Worm (Caenorhabditis elegans) whole organism, L1 larva: ENCODE measurements around the gene smk-1.
A peak's percentile ranks its signal among the peaks of the same experiment; 100 is the strongest.
"Not testable (repeated sequence)": the region's sequence is repeated elsewhere in the genome, so short reads cannot be mapped to it uniquely, and the experiment has no call there.

Experiments used
- C16A3.4 ChIP-seq: fragments of 150-350 bp; optimal IDR thresholded peaks from 2 replicates; lab custom pipeline; 2014; ENCODE audit warnings: missing biosample characterization, missing genetic modification characterization
- C34B4.2 ChIP-seq: sonication (generic microtip); optimal IDR thresholded peaks from 2 replicates; lab custom pipeline; 2017; ENCODE audit warnings: mild to moderate bottlenecking, missing genetic modification characterization, missing compliant biosample characterization
- ceh-82 ChIP-seq, 3 experiments: fragments of 150-350 bp in 1 of 3; sonication (generic microtip) in 2 of 3; optimal IDR thresholded peaks; 2 replicates each; lab custom pipeline; 2014 to 2017; ENCODE audit warnings: missing biosample characterization in 3 of 3, missing genetic modification characterization in 3 of 3
- ceh-88 ChIP-seq: fragments of 200-800 bp; sonication (Bioruptor generic); IDR thresholded peaks from 2 replicates; pipeline ENCODE4 v1.3.6; 2022; ENCODE audit warnings: missing genetic modification characterization, missing compliant biosample characterization
- ceh-90 ChIP-seq: sonication (generic microtip); optimal IDR thresholded peaks from 2 replicates; lab custom pipeline; 2016; ENCODE audit warnings: missing genetic modification characterization, missing compliant biosample characterization
- dsc-1 ChIP-seq: sonication (generic microtip); optimal IDR thresholded peaks from 2 replicates; lab custom pipeline; 2016; ENCODE audit warnings: mild to moderate bottlenecking, missing genetic modification characterization, missing compliant biosample characterization
- efl-3 ChIP-seq: fragments of 200-800 bp; sonication (Bioruptor generic); optimal IDR thresholded peaks from 2 replicates; lab custom pipeline; 2018; ENCODE audit warnings: mild to moderate bottlenecking, missing genetic modification characterization, missing compliant biosample characterization
- egl-13 ChIP-seq: sonication (generic microtip); optimal IDR thresholded peaks from 2 replicates; lab custom pipeline; 2016; ENCODE audit warnings: missing genotype, missing genetic modification reagents, missing genetic modification characterization, missing compliant biosample characterization
- fkh-10 ChIP-seq: sonication (generic microtip); optimal IDR thresholded peaks from 2 replicates; lab custom pipeline; 2017; ENCODE audit warnings: missing biosample characterization, missing genetic modification reagents, missing genetic modification characterization
- fkh-8 ChIP-seq: sonication (generic microtip); optimal IDR thresholded peaks from 2 replicates; lab custom pipeline; 2016; ENCODE audit warnings: mild to moderate bottlenecking, missing genetic modification characterization, missing compliant biosample characterization
- fos-1 ChIP-seq: fragments of 150-350 bp; optimal IDR thresholded peaks from 2 replicates; lab custom pipeline; 2014; ENCODE audit warnings: missing biosample characterization, missing genetic modification characterization
- hlh-17 ChIP-seq: fragments of 200-800 bp; sonication (Bioruptor generic); optimal IDR thresholded peaks from 2 replicates; lab custom pipeline; 2018; ENCODE audit warnings: missing genetic modification characterization, mild to moderate bottlenecking, missing compliant biosample characterization, moderate library complexity, borderline replicate concordance
- irx-1 ChIP-seq: sonication (generic microtip); optimal IDR thresholded peaks from 2 replicates; lab custom pipeline; 2016; ENCODE audit warnings: missing genetic modification characterization, missing compliant biosample characterization
- jun-1 ChIP-seq: fragments of 150-350 bp; optimal IDR thresholded peaks from 2 replicates; lab custom pipeline; 2014; ENCODE audit warnings: missing biosample characterization, missing genetic modification reagents, missing genetic modification characterization
- lin-13 ChIP-seq: fragments of 150-350 bp; optimal IDR thresholded peaks from 2 replicates; lab custom pipeline; 2014; ENCODE audit warnings: missing biosample characterization, missing genetic modification reagents, missing genetic modification characterization
- lin-14 ChIP-seq: fragments of 200-800 bp; sonication (Bioruptor generic); optimal IDR thresholded peaks from 2 replicates; lab custom pipeline; 2018; ENCODE audit warnings: mild to moderate bottlenecking, missing genetic modification characterization, moderate library complexity, missing compliant biosample characterization
- lin-15B ChIP-seq: fragments of 150-350 bp; sonication (generic microtip); optimal IDR thresholded peaks from 3 replicates; lab custom pipeline; 2014; ENCODE audit warnings: missing biosample characterization, missing genetic modification characterization
- lin-35 ChIP-seq, 2 experiments: fragments of 150-350 bp; optimal IDR thresholded peaks; 2 replicates each; lab custom pipeline; 2014; ENCODE audit warnings: missing biosample characterization in 2 of 2, missing genetic modification characterization in 2 of 2, missing genetic modification reagents in 2 of 2
- lsy-2 ChIP-seq, 2 experiments: fragments of 150-350 bp; optimal IDR thresholded peaks; 2 replicates each; lab custom pipeline; 2014; ENCODE audit warnings: missing biosample characterization in 2 of 2, missing genetic modification characterization in 2 of 2
- mab-9 ChIP-seq: fragments of 200-800 bp; sonication (Bioruptor generic); IDR thresholded peaks from 2 replicates; pipeline ENCODE4 v1.3.6; 2022; ENCODE audit warnings: missing genetic modification reagents, missing genetic modification characterization, missing compliant biosample characterization
- mdl-1 ChIP-seq, 2 experiments: fragments of 150-350 bp; optimal IDR thresholded peaks; 2 replicates each; lab custom pipeline; 2014 to 2017; ENCODE audit warnings: missing biosample characterization in 2 of 2, missing genetic modification characterization in 2 of 2, inconsistent platforms in 1 of 2
- mef-2 ChIP-seq: fragments of 150-350 bp; optimal IDR thresholded peaks from 2 replicates; lab custom pipeline; 2014; ENCODE audit warnings: missing biosample characterization, missing genetic modification characterization
- nhr-12 ChIP-seq: sonication (generic microtip); optimal IDR thresholded peaks from 2 replicates; lab custom pipeline; 2017; ENCODE audit warnings: missing biosample characterization, missing genetic modification characterization
- nhr-19 ChIP-seq: fragments of 200-800 bp; sonication (Bioruptor generic); conservative IDR thresholded peaks from 2 replicates; pipeline ENCODE4 v1.3.6; 2022; ENCODE audit warnings: missing genetic modification characterization, missing compliant biosample characterization
- nhr-28 ChIP-seq: fragments of 150-350 bp; optimal IDR thresholded peaks from 2 replicates; lab custom pipeline; 2014; ENCODE audit warnings: missing biosample characterization, missing genetic modification characterization
- nhr-71 ChIP-seq: sonication (generic microtip); optimal IDR thresholded peaks from 2 replicates; lab custom pipeline; 2016; ENCODE audit warnings: mild to moderate bottlenecking, missing genetic modification characterization, moderate library complexity, missing compliant biosample characterization
- nhr-76 ChIP-seq: sonication (generic microtip); optimal IDR thresholded peaks from 2 replicates; lab custom pipeline; 2017; ENCODE audit warnings: missing biosample characterization, missing genetic modification characterization
- nhr-77 ChIP-seq: fragments of 150-350 bp; optimal IDR thresholded peaks from 2 replicates; lab custom pipeline; 2014; ENCODE audit warnings: missing biosample characterization, missing genetic modification characterization
- pax-3 ChIP-seq: fragments of 200-800 bp; sonication (Bioruptor generic); optimal IDR thresholded peaks from 2 replicates; lab custom pipeline; 2018; ENCODE audit warnings: mild to moderate bottlenecking, missing genetic modification characterization, moderate library complexity, missing compliant biosample characterization
- rnt-1 ChIP-seq: sonication (generic microtip); optimal IDR thresholded peaks from 2 replicates; lab custom pipeline; 2016; ENCODE audit warnings: mild to moderate bottlenecking, missing genetic modification characterization, moderate library complexity, missing compliant biosample characterization
- snpc-4 ChIP-seq: fragments of 150-350 bp; optimal IDR thresholded peaks from 2 replicates; lab custom pipeline; 2014; ENCODE audit warnings: missing biosample characterization, missing genetic modification characterization
- snu-23 ChIP-seq: sonication (generic microtip); optimal IDR thresholded peaks from 2 replicates; lab custom pipeline; 2016; ENCODE audit warnings: missing genetic modification characterization, missing compliant biosample characterization
- sptf-1 ChIP-seq: fragments of 150-350 bp; optimal IDR thresholded peaks from 2 replicates; lab custom pipeline; 2014; ENCODE audit warnings: missing biosample characterization, missing genetic modification characterization
- swsn-7 ChIP-seq: sonication (generic microtip); optimal IDR thresholded peaks from 2 replicates; lab custom pipeline; 2016; ENCODE audit warnings: missing genetic modification characterization, missing compliant biosample characterization
- tbx-2 ChIP-seq: sonication (generic microtip); optimal IDR thresholded peaks from 2 replicates; lab custom pipeline; 2016; ENCODE audit warnings: missing genetic modification characterization, missing compliant biosample characterization
- unc-130 ChIP-seq: fragments of 150-350 bp; optimal IDR thresholded peaks from 2 replicates; lab custom pipeline; 2017; ENCODE audit warnings: missing biosample characterization, missing genetic modification characterization, inconsistent platforms
- vab-15 ChIP-seq: sonication (generic microtip); optimal IDR thresholded peaks from 2 replicates; lab custom pipeline; 2017; ENCODE audit warnings: missing genotype, mild to moderate bottlenecking, missing genetic modification characterization, missing compliant biosample characterization
- xbp-1 ChIP-seq: sonication (generic microtip); optimal IDR thresholded peaks from 2 replicates; lab custom pipeline; 2016; ENCODE audit warnings: missing genetic modification characterization, missing compliant biosample characterization
- ztf-11 ChIP-seq, 2 experiments: sonication (generic microtip); optimal IDR thresholded peaks; 2 replicates each; lab custom pipeline; 2016 to 2017; ENCODE audit warnings: missing genetic modification characterization in 2 of 2, missing biosample characterization in 1 of 2, missing compliant biosample characterization in 1 of 2
- ztf-4 ChIP-seq: fragments of 150-350 bp; optimal IDR thresholded peaks from 2 replicates; lab custom pipeline; 2014; ENCODE audit warnings: missing biosample characterization, missing genetic modification characterization

The smk-1 gene

ce11 chrV:8569841-8570361 lies 37.7 kb upstream of the smk-1 start, which contains the start of the genes F25G6.9 and symk-1 (continued):
- TF ChIP-seq rnt-1 = peak; percentile 86
- no peak for TF ChIP-seq jun-1 (tag; lab: Kevin White, UChicago)
- TF ChIP-seq ceh-82 (tag; optimal IDR thresholded peaks at IDR 0.05; lab: Kevin White, UChicago) = peak; percentile 58 to 74 (median 69)
- TF ChIP-seq sptf-1 (tag; lab: Kevin White, UChicago) = no peak
- TF ChIP-seq vab-15 (tag; lab: Kevin White, UChicago) = no peak
- TF ChIP-seq fos-1 (tag; lab: Kevin White, UChicago) = peak; percentile 7
- peak; percentile 76 for TF ChIP-seq xbp-1 (tag; lab: Kevin White, UChicago)
- TF ChIP-seq nhr-28 (tag; lab: Kevin White, UChicago) = no peak
- peak; percentile 81 for TF ChIP-seq snu-23 (GFP tag; lab: Kevin White, UChicago)
- no peak for TF ChIP-seq nhr-77 (tag; lab: Kevin White, UChicago)
- TF ChIP-seq mab-9 (GFP tag; lab: Robert Waterston, UW) = no peak
- TF ChIP-seq unc-130 (tag; lab: Kevin White, UChicago) = peak; percentile 12
- TF ChIP-seq mdl-1 (tag; optimal IDR thresholded peaks at IDR 0.05; lab: Kevin White, UChicago) = peak in 1 of 2 experiments; percentile 37
- no peak for TF ChIP-seq efl-3 (GFP tag; lab: Kevin White, UChicago)
- TF ChIP-seq pax-3 (tag; lab: Kevin White, UChicago) = no peak
- TF ChIP-seq hlh-17 (GFP tag; lab: Kevin White, UChicago) = no peak
- TF ChIP-seq ztf-11 (tag; optimal IDR thresholded peaks at IDR 0.05; lab: Kevin White, UChicago) = peak in 1 of 2 experiments; percentile 41
- TF ChIP-seq egl-13 (tag; lab: Kevin White, UChicago) = peak; percentile 29
- peak; percentile 82 for TF ChIP-seq swsn-7 (tag; lab: Kevin White, UChicago)
- TF ChIP-seq nhr-12 (tag; lab: Kevin White, UChicago) = no peak
- no peak for TF ChIP-seq ceh-88 (GFP tag; lab: Robert Waterston, UW)
- TF ChIP-seq nhr-76 (tag; lab: Kevin White, UChicago) = no peak
- TF ChIP-seq lin-15B (tag; lab: Kevin White, UChicago) = peak; percentile 16
- no peak for TF ChIP-seq C34B4.2 (tag; lab: Kevin White, UChicago)
- no peak for TF ChIP-seq fkh-10 (GFP tag; lab: Kevin White, UChicago)
- TF ChIP-seq dsc-1 (tag; lab: Kevin White, UChicago) = peak; percentile 82
- TF ChIP-seq ztf-4 (tag; lab: Kevin White, UChicago) = peak; percentile 12
- TF ChIP-seq lin-35 (GFP tag; optimal IDR thresholded peaks at IDR 0.05; lab: Kevin White, UChicago) = peak; percentile 70 to 73
- no peak for TF ChIP-seq ceh-90 (tag; lab: Kevin White, UChicago)
- peak; percentile 72 to 82 for TF ChIP-seq lsy-2 (tag; optimal IDR thresholded peaks at IDR 0.05; lab: Kevin White, UChicago)
- peak; percentile 82 for TF ChIP-seq nhr-19
- peak; percentile 81 for TF ChIP-seq tbx-2 (tag; lab: Kevin White, UChicago)
- no peak for TF ChIP-seq mef-2 (tag; lab: Kevin White, UChicago)
- TF ChIP-seq snpc-4 (tag; lab: Kevin White, UChicago) = peak; percentile 75
- TF ChIP-seq lin-13 (GFP tag; lab: Kevin White, UChicago) = peak; percentile 41
- TF ChIP-seq irx-1 (tag; lab: Kevin White, UChicago) = peak; percentile 80
- TF ChIP-seq fkh-8 (tag; lab: Kevin White, UChicago) = peak; percentile 9
- peak; percentile 86 for TF ChIP-seq nhr-71

ce11 chrV:8574762-8575161 lies 32.8 kb upstream of the smk-1 start, which contains the start of gene F25G6.1:
TSS of gene F25G6.1 (plus strand) at chrV:8575062.
- TF ChIP-seq jun-1 (tag; lab: Kevin White, UChicago); C16A3.4 (tag; lab: Kevin White, UChicago); lin-14: not testable (repeated sequence)
- TF ChIP-seq, all 84 proteins: peak for 0; not testable (repeated sequence) for 84
